Worm (Caenorhabditis elegans): ENCODE data around the gene F52E1.2.

Gene F52E1.2

ce11 chrV:8413432-8414021 is 3.1 kb downstream of the F52E1.2 start, which contains the start of gene vha-18:
Gene vha-18, minus strand, starts transcription at chrV:8413482.
- no peak for TF ChIP-seq dmd-4 (tag; optimal IDR thresholded peaks at IDR 0.05)
- TF ChIP-seq peb-1 (tag; optimal IDR thresholded peaks at IDR 0.05), result no peak
- no peak for TF ChIP-seq mab-5 (tag; optimal IDR thresholded peaks at IDR 0.05)
- no peak for TF ChIP-seq sem-4 (tag; optimal IDR thresholded peaks at IDR 0.05)
- no peak for TF ChIP-seq nhr-12 (tag; optimal IDR thresholded peaks at IDR 0.05)
- no peak for TF ChIP-seq sma-9 (GFP tag; optimal IDR thresholded peaks at IDR 0.05)
- no peak for TF ChIP-seq sma-9 (tag; optimal IDR thresholded peaks at IDR 0.05)
- no peak for TF ChIP-seq unc-39 (tag; optimal IDR thresholded peaks at IDR 0.05)
- TF ChIP-seq mbf-1 (tag; optimal IDR thresholded peaks at IDR 0.05), result no peak
- TF ChIP-seq ztf-11 (tag; optimal IDR thresholded peaks at IDR 0.05), result no peak
- TF ChIP-seq ZK546.5 (tag; optimal IDR thresholded peaks at IDR 0.05), result no peak
- TF ChIP-seq alr-1 (tag; optimal IDR thresholded peaks at IDR 0.05), result no peak
- no peak for TF ChIP-seq ceh-16 (tag; optimal IDR thresholded peaks at IDR 0.05)
- no peak for TF ChIP-seq gmeb-1 (tag; optimal IDR thresholded peaks at IDR 0.05)

ce11 chrV:8414036-8414728 is 3.8 kb downstream of the F52E1.2 start, which contains the start of gene pos-1:
Gene pos-1, plus strand, starts transcription at chrV:8414086.
- no peak for TF ChIP-seq unc-55 (GFP tag; optimal IDR thresholded peaks at IDR 0.05)
- TF ChIP-seq dmd-4 (tag; optimal IDR thresholded peaks at IDR 0.05), result no peak
- TF ChIP-seq ceh-82 (tag; optimal IDR thresholded peaks at IDR 0.05), result no peak
- TF ChIP-seq nhr-11 (tag; optimal IDR thresholded peaks at IDR 0.05), result no peak
- TF ChIP-seq peb-1 (tag; optimal IDR thresholded peaks at IDR 0.05), result no peak
- TF ChIP-seq mdl-1 (tag; optimal IDR thresholded peaks at IDR 0.05), result no peak
- no peak for TF ChIP-seq zag-1 (tag; optimal IDR thresholded peaks at IDR 0.05)
- no peak for TF ChIP-seq sma-9 (GFP tag; optimal IDR thresholded peaks at IDR 0.05)
- no peak for TF ChIP-seq sma-9 (tag; optimal IDR thresholded peaks at IDR 0.05)
- no peak for TF ChIP-seq snpc-4 (tag; optimal IDR thresholded peaks at IDR 0.05)
- TF ChIP-seq aly-2 (tag; optimal IDR thresholded peaks at IDR 0.05), result no peak
- TF ChIP-seq nhr-25 (tag; optimal IDR thresholded peaks at IDR 0.05), result no peak
- TF ChIP-seq unc-39 (tag; optimal IDR thresholded peaks at IDR 0.05), result no peak
- TF ChIP-seq ama-1 (optimal IDR thresholded peaks at IDR 0.05), result no peak
- TF ChIP-seq sem-4 (tag; optimal IDR thresholded peaks at IDR 0.05), result no peak
- no peak for TF ChIP-seq blmp-1 (tag; optimal IDR thresholded peaks at IDR 0.05; ENCODE audit: insufficient read depth)
- no peak for TF ChIP-seq nhr-237 (tag; optimal IDR thresholded peaks at IDR 0.05)
- TF ChIP-seq nhr-23 (tag; optimal IDR thresholded peaks at IDR 0.05), result no peak
- TF ChIP-seq ceh-16 (tag; optimal IDR thresholded peaks at IDR 0.05), result no peak
- no peak for TF ChIP-seq alr-1 (tag; optimal IDR thresholded peaks at IDR 0.05)
- TF ChIP-seq ztf-11 (tag; optimal IDR thresholded peaks at IDR 0.05), result no peak

ce11 chrV:8415113-8415530 is 4.7 kb downstream of the F52E1.2 start:
- TF ChIP-seq nhr-6 (tag; optimal IDR thresholded peaks at IDR 0.05) (no peak), lin-13 (GFP tag; optimal IDR thresholded peaks at IDR 0.05) (no peak), unc-39 (tag; optimal IDR thresholded peaks at IDR 0.05) (no peak), elt-1 (tag; optimal IDR thresholded peaks at IDR 0.05) (no peak), ceh-82 (tag; optimal IDR thresholded peaks at IDR 0.05) (no peak), nhr-25 (tag; optimal IDR thresholded peaks at IDR 0.05) (no peak)

ce11 chrV:8417271-8417670 is 6.9 kb downstream of the F52E1.2 start:
- TF ChIP-seq nhr-237 (tag; optimal IDR thresholded peaks at IDR 0.05) (no peak), elt-3 (tag; optimal IDR thresholded peaks at IDR 0.05) (no peak), blmp-1 (tag; optimal IDR thresholded peaks at IDR 0.05; ENCODE audit: insufficient read depth) (no peak), aly-2 (tag; optimal IDR thresholded peaks at IDR 0.05) (no peak), Y55F3AM.14 (GFP tag; optimal IDR thresholded peaks at IDR 0.05) (no peak), dmd-4 (tag; optimal IDR thresholded peaks at IDR 0.05) (no peak), nhr-23 (tag; optimal IDR thresholded peaks at IDR 0.05) (no peak), nhr-77 (tag; optimal IDR thresholded peaks at IDR 0.05) (no peak), sma-3 (GFP tag; optimal IDR thresholded peaks at IDR 0.05) (no peak), lsy-2 (tag; optimal IDR thresholded peaks at IDR 0.05) (no peak), ZK546.5 (tag; optimal IDR thresholded peaks at IDR 0.05) (no peak), crh-2 (tag; optimal IDR thresholded peaks at IDR 0.05) (no peak), skn-1 (tag; optimal IDR thresholded peaks at IDR 0.05) (no peak), mdl-1 (tag; optimal IDR thresholded peaks at IDR 0.05) (no peak), lin-39 (tag; optimal IDR thresholded peaks at IDR 0.05) (no peak), mbf-1 (tag; optimal IDR thresholded peaks at IDR 0.05) (no peak), nhr-11 (tag; optimal IDR thresholded peaks at IDR 0.05) (no peak), unc-39 (tag; optimal IDR thresholded peaks at IDR 0.05) (no peak), sma-9 (GFP tag; optimal IDR thresholded peaks at IDR 0.05) (no peak), sma-9 (tag; optimal IDR thresholded peaks at IDR 0.05) (no peak)
